Worm (Caenorhabditis elegans) whole organism, young adult: ENCODE results near the gene gst-28.

Experiments
- B0261.1 ChIP-seq: sonication (generic microtip); optimal IDR thresholded peaks from 2 replicates; lab custom pipeline; 2016; ENCODE audit warnings: mild to moderate bottlenecking, missing genetic modification characterization, moderate library complexity, missing compliant biosample characterization
- C06A6.2 ChIP-seq: fragments of 200-800 bp; sonication (Bioruptor generic); conservative IDR thresholded peaks from 2 replicates; pipeline ENCODE4 v1.3.6; 2022; ENCODE audit warnings: missing genetic modification characterization, missing compliant biosample characterization
- C17E4.6 ChIP-seq: fragments of 200-800 bp; sonication (Bioruptor generic); IDR thresholded peaks from 2 replicates; pipeline ENCODE4 v1.3.6; 2022; ENCODE audit warnings: missing genetic modification reagents, missing genetic modification characterization, missing compliant biosample characterization
- F37B4.10 ChIP-seq: fragments of 200-800 bp; sonication (Bioruptor generic); IDR thresholded peaks from 2 replicates; pipeline ENCODE4 v1.3.6; 2022; ENCODE audit warnings: missing genetic modification characterization, missing compliant biosample characterization
- F49E8.2 ChIP-seq: sonication (generic microtip); optimal IDR thresholded peaks from 3 replicates; lab custom pipeline; 2017; ENCODE audit warnings: missing genetic modification characterization, mild to moderate bottlenecking, missing compliant biosample characterization, antibody characterized with exemption, moderate library complexity; ENCODE audit not compliant: insufficient read depth
- F57A8.1 ChIP-seq: fragments of 200-800 bp; sonication (Bioruptor generic); optimal IDR thresholded peaks from 2 replicates; lab custom pipeline; 2018; ENCODE audit warnings: mild to moderate bottlenecking, missing genetic modification characterization, moderate library complexity, missing compliant biosample characterization
- Y53F4B.3 ChIP-seq: fragments of 200-800 bp; sonication (Bioruptor generic); IDR thresholded peaks from 2 replicates; pipeline ENCODE4 v1.3.6; 2022; ENCODE audit warnings: missing genetic modification reagents, missing genetic modification characterization, missing compliant biosample characterization
- Y53G8AR.9 ChIP-seq: fragments of 200-800 bp; sonication (Bioruptor generic); conservative IDR thresholded peaks from 2 replicates; pipeline ENCODE4 v1.3.6; 2022; ENCODE audit warnings: missing genetic modification reagents, missing genetic modification characterization, missing compliant biosample characterization
- Y56A3A.18 ChIP-seq: fragments of 200-800 bp; sonication (Bioruptor generic); IDR thresholded peaks from 2 replicates; pipeline ENCODE4 v1.3.6; 2022; ENCODE audit warnings: missing genetic modification reagents, missing genetic modification characterization, missing compliant biosample characterization
- Y67H2A.10 ChIP-seq: fragments of 200-800 bp; sonication (Bioruptor generic); conservative IDR thresholded peaks from 2 replicates; pipeline ENCODE4 v1.3.6; 2022; ENCODE audit warnings: missing genetic modification reagents, missing genetic modification characterization, missing compliant biosample characterization
- Y95B8A.8 ChIP-seq: fragments of 200-800 bp; sonication (Bioruptor generic); IDR thresholded peaks from 2 replicates; pipeline ENCODE4 v1.3.6; 2022; ENCODE audit warnings: missing genetic modification reagents, missing genetic modification characterization, missing compliant biosample characterization
- ama-1 ChIP-seq, 3 experiments: fragments of 150-350 bp in 1 of 3; sonication (generic microtip) in 2 of 3; optimal IDR thresholded peaks; 2 replicates each; lab custom pipeline; 2014 to 2018; ENCODE audit warnings: missing biosample characterization in 2 of 3, missing genetic modification characterization in 2 of 3, missing genetic modification reagents in 2 of 3
- aptf-3 ChIP-seq: fragments of 200-800 bp; sonication (Bioruptor generic); IDR thresholded peaks from 2 replicates; pipeline ENCODE4 v1.3.6; 2022; ENCODE audit warnings: missing genetic modification characterization, missing compliant biosample characterization
- ccch-3 ChIP-seq: fragments of 200-800 bp; sonication (Bioruptor generic); optimal IDR thresholded peaks from 2 replicates; lab custom pipeline; 2018; ENCODE audit warnings: mild to moderate bottlenecking, missing genetic modification characterization, missing compliant biosample characterization
- cebp-1 ChIP-seq, 2 experiments: fragments of 200-800 bp in 1 of 2; sonication (Bioruptor generic) in 1 of 2; sonication (generic microtip) in 1 of 2; IDR thresholded peaks in 1 of 2; optimal IDR thresholded peaks in 1 of 2; 2 replicates each; pipeline versions ENCODE4 v1.3.6 to Lab custom; 2017 to 2022; ENCODE audit warnings: missing compliant biosample characterization in 2 of 2, missing genetic modification characterization in 2 of 2, mild to moderate bottlenecking in 1 of 2, missing genetic modification reagents in 1 of 2, moderate library complexity in 1 of 2
- cebp-2 ChIP-seq: fragments of 200-800 bp; sonication (Bioruptor generic); IDR thresholded peaks from 2 replicates; pipeline ENCODE4 v1.3.6; 2022; ENCODE audit warnings: missing genetic modification characterization, missing compliant biosample characterization
- ceh-100 ChIP-seq: fragments of 200-800 bp; sonication (Bioruptor generic); IDR thresholded peaks from 2 replicates; pipeline ENCODE4 v1.3.6; 2022; ENCODE audit warnings: missing genetic modification reagents, missing genetic modification characterization, missing compliant biosample characterization
- ceh-27 ChIP-seq: fragments of 200-800 bp; sonication (Bioruptor generic); optimal IDR thresholded peaks from 2 replicates; lab custom pipeline; 2018; ENCODE audit warnings: mild to moderate bottlenecking, missing genetic modification characterization, moderate library complexity, missing compliant biosample characterization
- ceh-40 ChIP-seq: fragments of 200-800 bp; sonication (Bioruptor generic); IDR thresholded peaks from 2 replicates; pipeline ENCODE4 v1.3.6; 2022; ENCODE audit warnings: missing genetic modification characterization, missing compliant biosample characterization
- ceh-79 ChIP-seq: sonication (generic microtip); optimal IDR thresholded peaks from 2 replicates; lab custom pipeline; 2017; ENCODE audit warnings: mild to moderate bottlenecking, missing genetic modification characterization, missing compliant biosample characterization
- dox-1 ChIP-seq: fragments of 200-800 bp; sonication (Bioruptor generic); IDR thresholded peaks from 2 replicates; pipeline ENCODE4 v1.3.6; 2022; ENCODE audit warnings: missing genetic modification reagents, missing genetic modification characterization, missing compliant biosample characterization
- ekl-4 ChIP-seq: fragments of 200-800 bp; sonication (Bioruptor generic); IDR thresholded peaks from 2 replicates; pipeline ENCODE4 v1.3.6; 2022; ENCODE audit warnings: missing genetic modification reagents, missing genetic modification characterization, missing compliant biosample characterization
- hlh-26 ChIP-seq: fragments of 200-800 bp; sonication (Bioruptor generic); conservative IDR thresholded peaks from 2 replicates; pipeline ENCODE4 v1.3.6; 2022; ENCODE audit warnings: missing genetic modification reagents, missing genetic modification characterization, missing compliant biosample characterization
- hrde-1 ChIP-seq: sonication (generic microtip); optimal IDR thresholded peaks from 2 replicates; lab custom pipeline; 2016; ENCODE audit warnings: missing genetic modification characterization, mild to moderate bottlenecking, missing compliant biosample characterization, moderate library complexity, missing genotype, missing genetic modification reagents, borderline replicate concordance
- lin-26 ChIP-seq: fragments of 200-800 bp; sonication (Bioruptor generic); IDR thresholded peaks from 2 replicates; pipeline ENCODE4 v1.3.6; 2022; ENCODE audit warnings: missing genetic modification reagents, missing genetic modification characterization, missing compliant biosample characterization
- lir-1 ChIP-seq: fragments of 200-800 bp; sonication (Bioruptor generic); conservative IDR thresholded peaks from 2 replicates; pipeline ENCODE4 v1.3.6; 2022; ENCODE audit warnings: missing genetic modification reagents, missing genetic modification characterization, missing compliant biosample characterization
- madf-10 ChIP-seq: sonication (generic microtip); optimal IDR thresholded peaks from 2 replicates; lab custom pipeline; 2016; ENCODE audit warnings: mild to moderate bottlenecking, missing genetic modification characterization, missing compliant biosample characterization
- madf-8 ChIP-seq: fragments of 200-800 bp; sonication (Bioruptor generic); conservative IDR thresholded peaks from 2 replicates; pipeline ENCODE4 v1.3.6; 2022; ENCODE audit warnings: missing genetic modification reagents, missing genetic modification characterization, missing compliant biosample characterization
- mcd-1 ChIP-seq: fragments of 200-800 bp; sonication (Bioruptor generic); IDR thresholded peaks from 2 replicates; pipeline ENCODE4 v1.3.6; 2022; ENCODE audit warnings: missing genetic modification reagents, missing genetic modification characterization, missing compliant biosample characterization
- nfya-2 ChIP-seq: fragments of 200-800 bp; sonication (Bioruptor generic); IDR thresholded peaks from 2 replicates; pipeline ENCODE4 v1.3.6; 2022; ENCODE audit warnings: missing genetic modification reagents, missing genetic modification characterization, missing compliant biosample characterization
- nhr-27 ChIP-seq: fragments of 200-800 bp; sonication (Bioruptor generic); optimal IDR thresholded peaks from 2 replicates; lab custom pipeline; 2018; ENCODE audit warnings: mild to moderate bottlenecking, missing genetic modification characterization, moderate library complexity, missing compliant biosample characterization
- nhr-80 ChIP-seq: sonication (generic microtip); optimal IDR thresholded peaks from 2 replicates; lab custom pipeline; 2016; ENCODE audit warnings: missing genetic modification characterization, missing compliant biosample characterization
- pha-4 ChIP-seq: fragments of 150-350 bp; sonication (generic microtip); optimal IDR thresholded peaks from 2 replicates; lab custom pipeline; 2014; ENCODE audit warnings: missing biosample characterization, missing genetic modification reagents, missing genetic modification characterization
- rcor-1 ChIP-seq: fragments of 200-800 bp; sonication (Bioruptor generic); IDR thresholded peaks from 2 replicates; pipeline ENCODE4 v1.3.6; 2022; ENCODE audit warnings: missing genetic modification reagents, missing genetic modification characterization, missing compliant biosample characterization
- rec-8 ChIP-seq, 2 experiments: sonication (generic microtip); optimal IDR thresholded peaks; 2 replicates each; lab custom pipeline; 2016; ENCODE audit warnings: mild to moderate bottlenecking in 2 of 2, missing genetic modification characterization in 2 of 2, missing genetic modification reagents in 2 of 2, missing genotype in 2 of 2, missing biosample characterization in 1 of 2, missing compliant biosample characterization in 1 of 2, moderate library complexity in 1 of 2
- sea-2 ChIP-seq: fragments of 200-800 bp; sonication (Bioruptor generic); IDR thresholded peaks from 2 replicates; pipeline ENCODE4 v1.3.6; 2022; ENCODE audit warnings: missing genetic modification characterization, missing compliant biosample characterization
- snpc-4 ChIP-seq, 5 experiments: fragments of 150-350 bp in 1 of 5; sonication (generic microtip) in 4 of 5; optimal IDR thresholded peaks; 2 replicates each; lab custom pipeline; 2014 to 2018; ENCODE audit warnings: missing genetic modification characterization in 5 of 5, missing biosample characterization in 3 of 5, antibody characterized with exemption in 2 of 5, mild to moderate bottlenecking in 2 of 5, missing compliant biosample characterization in 2 of 5, missing genotype in 2 of 5, moderate library complexity in 2 of 5, missing genetic modification reagents in 1 of 5
- tlf-1 ChIP-seq: fragments of 200-800 bp; sonication (Bioruptor generic); optimal IDR thresholded peaks from 2 replicates; lab custom pipeline; 2018; ENCODE audit warnings: mild to moderate bottlenecking, missing genetic modification characterization, missing compliant biosample characterization
- zfh-2 ChIP-seq: fragments of 200-800 bp; sonication (Bioruptor generic); conservative IDR thresholded peaks from 2 replicates; pipeline ENCODE4 v1.3.6; 2022; ENCODE audit warnings: missing genetic modification reagents, missing genetic modification characterization, missing compliant biosample characterization
- zim-3 ChIP-seq: sonication (generic microtip); optimal IDR thresholded peaks from 2 replicates; lab custom pipeline; 2017; ENCODE audit warnings: mild to moderate bottlenecking, missing genetic modification characterization, moderate library complexity, missing compliant biosample characterization
- ztf-18 ChIP-seq: sonication (generic microtip); optimal IDR thresholded peaks from 2 replicates; lab custom pipeline; 2016; ENCODE audit warnings: missing genotype, mild to moderate bottlenecking, missing genetic modification characterization, missing compliant biosample characterization
- ztf-6 ChIP-seq: fragments of 200-800 bp; sonication (Bioruptor generic); IDR thresholded peaks from 2 replicates; pipeline ENCODE4 v1.3.6; 2022; ENCODE audit warnings: missing genetic modification reagents, missing genetic modification characterization, missing compliant biosample characterization

Gene gst-28

DNA sequence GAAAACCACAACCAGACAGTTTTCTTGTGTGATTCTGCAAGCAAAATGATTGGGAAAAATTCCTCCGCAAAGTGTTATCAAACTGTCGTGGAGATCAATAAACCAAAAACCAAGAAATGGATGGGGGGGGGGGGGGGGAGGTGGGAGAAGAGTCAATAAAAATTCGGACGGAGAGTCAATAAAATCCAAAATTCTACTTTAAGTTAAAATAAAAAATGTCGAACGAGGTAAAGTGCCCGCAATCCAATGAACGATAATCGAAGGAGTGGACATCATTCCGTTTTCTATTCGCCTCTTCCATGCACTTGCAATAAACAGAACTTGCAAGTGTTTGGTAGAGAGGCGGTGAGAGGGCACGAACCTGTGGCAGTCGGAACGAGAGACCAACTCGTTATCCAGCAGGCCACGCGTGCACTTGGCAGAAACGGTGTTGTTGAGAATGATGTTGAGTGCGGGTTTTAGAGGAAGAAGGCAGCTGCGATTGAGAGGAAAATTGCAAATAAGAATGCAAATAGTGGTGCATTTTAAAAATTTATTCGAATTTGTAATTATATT is 1.6 kb downstream of the gst-28 start, which contains the start of gene gst-27 (continued):
- TF ChIP-seq Y95B8A.8, result no peak
- peak; percentile 79 for TF ChIP-seq hrde-1
- TF ChIP-seq nhr-80, result peak; percentile 69
- peak; percentile 55 for TF ChIP-seq ccch-3 (GFP tag; lab: Kevin White, UChicago)
- TF ChIP-seq ceh-40, result peak; percentile 84
- no peak for TF ChIP-seq pha-4
- peak; percentile 63 for TF ChIP-seq nhr-27 (tag; lab: Kevin White, UChicago)
- peak; percentile 95 for TF ChIP-seq dox-1
- no peak for TF ChIP-seq cebp-1 (GFP tag; IDR thresholded peaks at IDR 0.05; lab: Robert Waterston, UW)
- peak; percentile 86 for TF ChIP-seq cebp-1 (tag; optimal IDR thresholded peaks at IDR 0.05; lab: Kevin White, UChicago)
- TF ChIP-seq zfh-2 (GFP tag; lab: Robert Waterston, UW), result peak; percentile 86
- TF ChIP-seq snpc-4 (GFP tag; optimal IDR thresholded peaks at IDR 0.05; lab: Kevin White, UChicago), result peak; percentile 53
- peak; percentile 57 to 84 (median 79) for TF ChIP-seq snpc-4 (tag; optimal IDR thresholded peaks at IDR 0.05; lab: Kevin White, UChicago)
- TF ChIP-seq C06A6.2 (GFP tag; lab: Robert Waterston, UW), result 0 out of 2 replicates have a peak, but pooled peaks have one; percentile 34
- TF ChIP-seq Y56A3A.18, result peak; percentile 85
- no peak for TF ChIP-seq F57A8.1 (GFP tag; lab: Kevin White, UChicago)
- TF ChIP-seq aptf-3 (GFP tag; lab: Robert Waterston, UW), result 0 out of 2 replicates have a peak, but pooled peaks have one; percentile 47
- TF ChIP-seq Y53F4B.3, result peak; percentile 56; the same call in 1 of the 2 replicates
- TF ChIP-seq F37B4.10 (GFP tag; lab: Robert Waterston, UW), result no peak
- TF ChIP-seq ama-1 (optimal IDR thresholded peaks at IDR 0.05; lab: Kevin White, UChicago), result no peak
- TF ChIP-seq ama-1 (GFP tag; optimal IDR thresholded peaks at IDR 0.05; lab: Kevin White, UChicago), result peak; percentile 88 to 91
- TF ChIP-seq zim-3 (tag; lab: Kevin White, UChicago), result peak; percentile 92
- TF ChIP-seq C17E4.6 (GFP tag; lab: Robert Waterston, UW), result peak; percentile 70
- TF ChIP-seq lin-26 (GFP tag; lab: Robert Waterston, UW), result peak; percentile 97
- peak; percentile 79 for TF ChIP-seq Y53G8AR.9 (GFP tag; lab: Robert Waterston, UW)
- peak; percentile 77 for TF ChIP-seq mcd-1 (GFP tag; lab: Robert Waterston, UW)
- no peak for TF ChIP-seq nfya-2 (GFP tag; lab: Robert Waterston, UW)
- peak; percentile 70 to 83 for TF ChIP-seq rec-8 (tag; optimal IDR thresholded peaks at IDR 0.05; lab: Kevin White, UChicago)
- TF ChIP-seq tlf-1 (GFP tag; lab: Kevin White, UChicago), result peak; percentile 76
- peak; percentile 89 for TF ChIP-seq B0261.1 (tag; lab: Kevin White, UChicago)
- TF ChIP-seq Y67H2A.10 (GFP tag; lab: Robert Waterston, UW), result no peak
- TF ChIP-seq ceh-27 (GFP tag; lab: Kevin White, UChicago), result peak; percentile 94
- TF ChIP-seq ceh-100 (GFP tag; lab: Robert Waterston, UW), result peak; percentile 73
- TF ChIP-seq rcor-1 (GFP tag; lab: Robert Waterston, UW), result peak; percentile 83
- TF ChIP-seq lir-1, result peak; percentile 52; the same call in 1 of the 2 replicates
- peak; percentile 88 for TF ChIP-seq madf-10 (tag; lab: Kevin White, UChicago)
- TF ChIP-seq hlh-26 (GFP tag; lab: Robert Waterston, UW), result no peak
- TF ChIP-seq sea-2 (GFP tag; lab: Robert Waterston, UW), result no peak; the same call in 1 of the 2 replicates
- TF ChIP-seq ekl-4 (GFP tag; lab: Robert Waterston, UW), result peak; percentile 79
- peak; percentile 54; the same call in 1 of the 2 replicates for TF ChIP-seq ztf-6
- peak; percentile 86 for TF ChIP-seq cebp-2
- TF ChIP-seq F49E8.2 (tag; lab: Kevin White, UChicago), result peak; percentile 88
- TF ChIP-seq ceh-79 (tag; lab: Kevin White, UChicago), result peak; percentile 64
- TF ChIP-seq madf-8 (GFP tag; lab: Robert Waterston, UW), result peak; percentile 46
- peak; percentile 76 for TF ChIP-seq ztf-18 (tag; lab: Kevin White, UChicago)
